Worm (Caenorhabditis elegans) whole organism, mixed stage, embryonic: ENCODE results near the gene K01A6.6.

ENCODE experiments used
- M03D4.4 ChIP-seq: sonication (generic microtip); optimal IDR thresholded peaks from 2 replicates; lab custom pipeline; 2017; ENCODE audit warnings: mild to moderate bottlenecking, missing genetic modification characterization, missing compliant biosample characterization
- bed-3 ChIP-seq: fragments of 200-800 bp; sonication (Bioruptor generic); optimal IDR thresholded peaks from 3 replicates; lab custom pipeline; 2018; ENCODE audit warnings: mild to moderate bottlenecking, missing genetic modification characterization, moderate library complexity, missing compliant biosample characterization
- blmp-1 ChIP-seq: fragments of 150-350 bp; optimal IDR thresholded peaks from 2 replicates; lab custom pipeline; 2014; ENCODE audit warnings: missing biosample characterization, missing genetic modification characterization
- ceh-39 ChIP-seq: fragments of 150-350 bp; optimal IDR thresholded peaks from 2 replicates; lab custom pipeline; 2014; ENCODE audit warnings: missing biosample characterization, missing genetic modification characterization
- ceh-43 ChIP-seq: fragments of 200-800 bp; sonication (Bioruptor generic); optimal IDR thresholded peaks from 2 replicates; lab custom pipeline; 2018; ENCODE audit warnings: mild to moderate bottlenecking, missing genetic modification characterization, moderate library complexity, missing compliant biosample characterization
- ceh-83 ChIP-seq: fragments of 200-800 bp; sonication (Bioruptor generic); optimal IDR thresholded peaks from 2 replicates; lab custom pipeline; 2018; ENCODE audit warnings: mild to moderate bottlenecking, missing genetic modification characterization, missing compliant biosample characterization
- ces-1 ChIP-seq: fragments of 150-350 bp; optimal IDR thresholded peaks from 2 replicates; lab custom pipeline; 2014; ENCODE audit warnings: missing biosample characterization, missing genetic modification reagents, missing genetic modification characterization
- drap-1 ChIP-seq: fragments of 200-800 bp; sonication (Bioruptor generic); optimal IDR thresholded peaks from 3 replicates; lab custom pipeline; 2018; ENCODE audit warnings: mild to moderate bottlenecking, missing genetic modification characterization, missing compliant biosample characterization
- elt-1 ChIP-seq: sonication (generic microtip); optimal IDR thresholded peaks from 2 replicates; lab custom pipeline; 2017; ENCODE audit warnings: missing genetic modification characterization, mild to moderate bottlenecking, missing compliant biosample characterization, antibody characterized with exemption, moderate library complexity, borderline replicate concordance; ENCODE audit not compliant: insufficient read depth
- elt-3 ChIP-seq: fragments of 150-350 bp; optimal IDR thresholded peaks from 2 replicates; lab custom pipeline; 2014; ENCODE audit warnings: missing biosample characterization, missing genetic modification characterization
- flh-1 ChIP-seq: fragments of 200-800 bp; sonication (Bioruptor generic); optimal IDR thresholded peaks from 2 replicates; lab custom pipeline; 2018; ENCODE audit warnings: mild to moderate bottlenecking, missing genetic modification characterization, moderate library complexity, missing compliant biosample characterization
- hlh-1 ChIP-seq: fragments of 150-350 bp; optimal IDR thresholded peaks from 2 replicates; lab custom pipeline; 2014; ENCODE audit warnings: missing biosample characterization, missing genetic modification reagents, missing genetic modification characterization
- lin-13 ChIP-seq: fragments of 150-350 bp; optimal IDR thresholded peaks from 2 replicates; lab custom pipeline; 2014; ENCODE audit warnings: missing biosample characterization, missing genetic modification characterization
- lin-32 ChIP-seq: fragments of 200-800 bp; sonication (Bioruptor generic); optimal IDR thresholded peaks from 2 replicates; lab custom pipeline; 2018; ENCODE audit warnings: mild to moderate bottlenecking, missing genetic modification characterization, missing compliant biosample characterization
- lsy-2 ChIP-seq: fragments of 150-350 bp; optimal IDR thresholded peaks from 2 replicates; lab custom pipeline; 2014; ENCODE audit warnings: missing biosample characterization, missing genetic modification characterization
- mab-5 ChIP-seq: fragments of 150-350 bp; optimal IDR thresholded peaks from 2 replicates; lab custom pipeline; 2014; ENCODE audit warnings: missing biosample characterization, missing genetic modification characterization
- mep-1 ChIP-seq: fragments of 150-350 bp; optimal IDR thresholded peaks from 2 replicates; lab custom pipeline; 2017; ENCODE audit warnings: missing biosample characterization, missing genetic modification reagents, missing genetic modification characterization, inconsistent platforms
- mls-2 ChIP-seq: sonication (generic microtip); optimal IDR thresholded peaks from 2 replicates; lab custom pipeline; 2016; ENCODE audit warnings: mild to moderate bottlenecking, missing genetic modification characterization, moderate library complexity, missing compliant biosample characterization
- nhr-12 ChIP-seq: fragments of 150-350 bp; optimal IDR thresholded peaks from 2 replicates; lab custom pipeline; 2014; ENCODE audit warnings: missing biosample characterization, missing genetic modification characterization
- nhr-2 ChIP-seq: fragments of 150-350 bp; optimal IDR thresholded peaks from 2 replicates; lab custom pipeline; 2014; ENCODE audit warnings: missing biosample characterization, missing genetic modification characterization
- nhr-237 ChIP-seq: fragments of 150-350 bp; optimal IDR thresholded peaks from 2 replicates; lab custom pipeline; 2014; ENCODE audit warnings: missing biosample characterization, missing genetic modification characterization
- nhr-28 ChIP-seq: fragments of 150-350 bp; optimal IDR thresholded peaks from 2 replicates; lab custom pipeline; 2014; ENCODE audit warnings: missing biosample characterization, missing genetic modification characterization
- nhr-76 ChIP-seq: sonication (generic microtip); optimal IDR thresholded peaks from 2 replicates; lab custom pipeline; 2017; ENCODE audit warnings: missing biosample characterization, missing genetic modification characterization
- pha-4 ChIP-seq: fragments of 150-350 bp; optimal IDR thresholded peaks from 2 replicates; lab custom pipeline; 2018; ENCODE audit warnings: missing biosample characterization, missing genetic modification reagents, missing genetic modification characterization
- snpc-4 ChIP-seq: fragments of 150-350 bp; optimal IDR thresholded peaks from 2 replicates; lab custom pipeline; 2014; ENCODE audit warnings: missing biosample characterization, missing genetic modification characterization
- sptf-1 ChIP-seq: sonication (generic microtip); optimal IDR thresholded peaks from 2 replicates; lab custom pipeline; 2017; ENCODE audit warnings: mild to moderate bottlenecking, missing genetic modification characterization, moderate library complexity, missing compliant biosample characterization
- tbx-8 ChIP-seq: fragments of 200-800 bp; sonication (Bioruptor generic); optimal IDR thresholded peaks from 2 replicates; lab custom pipeline; 2018; ENCODE audit warnings: mild to moderate bottlenecking, missing genetic modification characterization, moderate library complexity, missing compliant biosample characterization
- unc-39 ChIP-seq: fragments of 150-350 bp; optimal IDR thresholded peaks from 2 replicates; lab custom pipeline; 2014; ENCODE audit warnings: missing biosample characterization, missing genetic modification characterization
- unc-62 ChIP-seq: fragments of 150-350 bp; optimal IDR thresholded peaks from 2 replicates; lab custom pipeline; 2014; ENCODE audit warnings: missing biosample characterization, missing genetic modification reagents, missing genetic modification characterization
- zip-8 ChIP-seq: fragments of 150-350 bp; optimal IDR thresholded peaks from 2 replicates; lab custom pipeline; 2014; ENCODE audit warnings: missing biosample characterization, missing genetic modification characterization
- ztf-11 ChIP-seq: fragments of 150-350 bp; optimal IDR thresholded peaks from 2 replicates; lab custom pipeline; 2014; ENCODE audit warnings: missing biosample characterization, missing genetic modification characterization

Gene K01A6.6

ce11 chrIV:11693493-11693892 is 41.6 kb upstream of the K01A6.6 start, which contains the start of gene ZK792.12:
Gene ZK792.12, plus strand, starts transcription at chrIV:11693793.
- TF ChIP-seq ceh-43 (GFP tag; lab: Kevin White, UChicago) (no peak), nhr-2 (tag; lab: Kevin White, UChicago) (no peak), ces-1 (GFP tag; lab: Kevin White, UChicago) (no peak), blmp-1 (tag; lab: Kevin White, UChicago) (no peak)

DNA sequence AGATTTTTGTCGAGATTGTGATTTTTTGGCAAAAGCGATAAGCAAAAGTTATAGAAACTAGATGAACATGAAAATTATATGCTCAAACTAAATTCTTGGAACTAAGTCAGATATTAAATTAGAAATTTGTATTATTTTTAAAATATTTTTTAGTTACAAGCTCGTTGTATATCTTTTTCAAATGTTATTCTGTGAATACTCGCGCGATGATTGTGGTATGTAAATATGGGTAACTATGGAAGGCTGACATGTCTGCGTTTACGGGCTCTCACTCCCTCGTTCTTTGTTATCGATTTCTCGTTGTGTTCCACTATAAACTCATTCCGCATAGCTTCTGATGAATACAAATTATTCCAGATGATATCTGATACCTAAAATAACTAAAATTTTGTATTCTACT is 41.0 kb upstream of the K01A6.6 start, which contains the start of gene ZK792.7:
Gene ZK792.7 (plus strand): TSS at position 301 of the 400 bp plus-strand sequence.
- TF ChIP-seq mab-5 (no peak), ceh-43 (GFP tag; lab: Kevin White, UChicago) (no peak), ztf-11 (tag; lab: Kevin White, UChicago) (no peak), mls-2 (tag; lab: Kevin White, UChicago) (no peak), nhr-76 (tag; lab: Kevin White, UChicago) (no peak), pha-4 (tag; lab: Kevin White, UChicago) (peak; percentile 55), ces-1 (GFP tag; lab: Kevin White, UChicago) (peak; percentile 44), nhr-12 (tag; lab: Kevin White, UChicago) (no peak), snpc-4 (no peak)
- TF ChIP-seq, all 35 proteins: peak for 2

ce11 chrIV:11695634-11696033 is 39.5 kb upstream of the K01A6.6 start:
- no peak for TF ChIP-seq elt-3 (tag; lab: Kevin White, UChicago)
- no peak for TF ChIP-seq mab-5
- no peak for TF ChIP-seq unc-39 (tag; lab: Kevin White, UChicago)
- no peak for TF ChIP-seq ceh-39 (tag; lab: Kevin White, UChicago)
- no peak for TF ChIP-seq lsy-2 (tag; lab: Kevin White, UChicago)
- no peak for TF ChIP-seq pha-4 (tag; lab: Kevin White, UChicago)
- no peak for TF ChIP-seq ztf-11 (tag; lab: Kevin White, UChicago)
- no peak for TF ChIP-seq zip-8 (tag; lab: Kevin White, UChicago)
- no peak for TF ChIP-seq M03D4.4 (tag; lab: Kevin White, UChicago)
- TF ChIP-seq unc-62 (GFP tag; lab: Kevin White, UChicago) = no peak
- no peak for TF ChIP-seq nhr-237 (tag; lab: Kevin White, UChicago)
- no peak for TF ChIP-seq tbx-8
- no peak for TF ChIP-seq snpc-4
- TF ChIP-seq lin-32 = no peak
- no peak for TF ChIP-seq ces-1 (GFP tag; lab: Kevin White, UChicago)
- TF ChIP-seq blmp-1 (tag; lab: Kevin White, UChicago) = no peak
- TF ChIP-seq ceh-43 (GFP tag; lab: Kevin White, UChicago) = no peak
- no peak for TF ChIP-seq flh-1 (GFP tag; lab: Kevin White, UChicago)
- TF ChIP-seq ceh-83 (GFP tag; lab: Kevin White, UChicago) = no peak

ce11 chrIV:11697514-11697913 is 37.6 kb upstream of the K01A6.6 start:
- TF ChIP-seq blmp-1 (tag; lab: Kevin White, UChicago) = peak; percentile 18
- TF ChIP-seq unc-62 (GFP tag; lab: Kevin White, UChicago) = no peak

ce11 chrIV:11700100-11700499 is 35.0 kb upstream of the K01A6.6 start:
- no peak for TF ChIP-seq nhr-76 (tag; lab: Kevin White, UChicago)
- no peak for TF ChIP-seq drap-1 (GFP tag; lab: Kevin White, UChicago)
- TF ChIP-seq blmp-1 (tag; lab: Kevin White, UChicago) = peak; percentile 83
- TF ChIP-seq, all 35 proteins: peak for 1

- TF ChIP-seq zip-8 (tag; lab: Kevin White, UChicago) (no peak), bed-3 (GFP tag; lab: Kevin White, UChicago) (no peak), ceh-43 (GFP tag; lab: Kevin White, UChicago) (no peak), M03D4.4 (tag; lab: Kevin White, UChicago) (no peak), unc-39 (tag; lab: Kevin White, UChicago) (no peak), snpc-4 (no peak), ceh-83 (GFP tag; lab: Kevin White, UChicago) (no peak), flh-1 (GFP tag; lab: Kevin White, UChicago) (no peak), ztf-11 (tag; lab: Kevin White, UChicago) (no peak), hlh-1 (no peak), mls-2 (tag; lab: Kevin White, UChicago) (no peak), lin-13 (tag; lab: Kevin White, UChicago) (no peak), sptf-1 (tag; lab: Kevin White, UChicago) (no peak), elt-3 (tag; lab: Kevin White, UChicago) (no peak), mep-1 (tag; lab: Kevin White, UChicago) (no peak), elt-1 (tag; lab: Kevin White, UChicago) (no peak), pha-4 (tag; lab: Kevin White, UChicago) (no peak), lin-32 (no peak), nhr-28 (tag; lab: Kevin White, UChicago) (no peak), nhr-2 (tag; lab: Kevin White, UChicago) (no peak)
These were observed 34.4 kb upstream of the K01A6.6 start, which contains the start of gene dpy-20 for ce11 chrIV:11700752-11701151. Gene dpy-20, minus strand, starts transcription at chrIV:11700852.
